Fruit fly (Drosophila melanogaster): Measurements from ENCODE around the gene TORIP.

The TORIP gene

dm6 chr3L:19790929-19791687 is 13.8 kb downstream of the TORIP start (continued):
- peak; percentile 40 for TF ChIP-seq CG12744 (GFP tag; optimal IDR thresholded peaks at IDR 0.05)
- TF ChIP-seq fd102C (GFP tag; optimal IDR thresholded peaks at IDR 0.05): no peak
- no peak for TF ChIP-seq gsb-n (tag; optimal IDR thresholded peaks at IDR 0.05)
- TF ChIP-seq Doc3 (GFP tag; IDR thresholded peaks at IDR 0.05; ENCODE audit: partially characterized antibody): no peak
- peak; percentile 95 for TF ChIP-seq row (GFP tag; IDR thresholded peaks at IDR 0.05)
- TF ChIP-seq CG1603 (tag; optimal IDR thresholded peaks at IDR 0.05): peak; percentile 15
- TF ChIP-seq CG10654 (GFP tag; optimal IDR thresholded peaks at IDR 0.05): peak; percentile 61
- TF ChIP-seq grau (tag; optimal IDR thresholded peaks at IDR 0.05): peak; percentile 80
- TF ChIP-seq Drgx (GFP tag; IDR thresholded peaks at IDR 0.05): peak; percentile 36; the same call in 1 of the 2 replicates
- TF ChIP-seq cas (GFP tag; IDR thresholded peaks at IDR 0.05): no peak
- TF ChIP-seq Gsc (GFP tag; IDR thresholded peaks at IDR 0.05): no peak
- peak; percentile 33; the same call in 1 of the 3 replicates for TF ChIP-seq Aef1 (GFP tag; IDR thresholded peaks at IDR 0.05)
- TF ChIP-seq repo (GFP tag; optimal IDR thresholded peaks at IDR 0.05): no peak
- peak; percentile 13 for TF ChIP-seq cato (GFP tag; optimal IDR thresholded peaks at IDR 0.05; ENCODE audit: borderline replicate concordance)
- TF ChIP-seq CG2712 (tag; optimal IDR thresholded peaks at IDR 0.05): peak; percentile 75
- TF ChIP-seq CG6254 (GFP tag; optimal IDR thresholded peaks at IDR 0.05): peak; percentile 33

dm6 chr3L:19790564-19790928 is 14.3 kb downstream of the TORIP start:
- TF ChIP-seq CG11247 (GFP tag; IDR thresholded peaks at IDR 0.05): no peak
- peak; percentile 68 for TF ChIP-seq sd (tag; optimal IDR thresholded peaks at IDR 0.05)
- TF ChIP-seq exex (tag; optimal IDR thresholded peaks at IDR 0.05): peak; percentile 31

- no peak for TF ChIP-seq CG2129 (GFP tag; IDR thresholded peaks at IDR 0.05; ENCODE audit: partially characterized antibody)
- peak; percentile 50 for TF ChIP-seq exex (tag; optimal IDR thresholded peaks at IDR 0.05)
- TF ChIP-seq rib (GFP tag; IDR thresholded peaks at IDR 0.05): peak; percentile 36; the same call in 1 of the 2 replicates
- no peak for TF ChIP-seq YL-1 (GFP tag; optimal IDR thresholded peaks at IDR 0.05)
- no peak for TF ChIP-seq CG17568 (GFP tag; optimal IDR thresholded peaks at IDR 0.05)
- TF ChIP-seq CG15479 (GFP tag; optimal IDR thresholded peaks at IDR 0.05): peak; percentile 30
- peak; percentile 68 for TF ChIP-seq CG13894 (tag; optimal IDR thresholded peaks at IDR 0.05)
- no peak for TF ChIP-seq fd3F (GFP tag; optimal IDR thresholded peaks at IDR 0.05)
- TF ChIP-seq CG12744 (GFP tag; optimal IDR thresholded peaks at IDR 0.05): no peak
- TF ChIP-seq grn (GFP tag; optimal IDR thresholded peaks at IDR 0.05): peak; percentile 84
- peak; percentile 52 for TF ChIP-seq cg (GFP tag; optimal IDR thresholded peaks at IDR 0.05)
- no peak for TF ChIP-seq Mad (GFP tag; optimal IDR thresholded peaks at IDR 0.05)
- TF ChIP-seq CG2889 (GFP tag; IDR thresholded peaks at IDR 0.05): no peak
- TF ChIP-seq Abd-B (GFP tag; optimal IDR thresholded peaks at IDR 0.05): no peak
- peak; percentile 18 for TF ChIP-seq CG12769 (tag; optimal IDR thresholded peaks at IDR 0.05)
- TF ChIP-seq sug (tag; optimal IDR thresholded peaks at IDR 0.05): peak; percentile 70
- peak; percentile 13 for TF ChIP-seq B-H2 (GFP tag; optimal IDR thresholded peaks at IDR 0.05)
- peak; percentile 71 for TF ChIP-seq Med (GFP tag)
- no peak for TF ChIP-seq lola (GFP tag; optimal IDR thresholded peaks at IDR 0.05)
- TF ChIP-seq D19B (GFP tag; optimal IDR thresholded peaks at IDR 0.05): no peak
- TF ChIP-seq Rfx (GFP tag; IDR thresholded peaks at IDR 0.05): peak; percentile 11; the same call in 1 of the 2 replicates
- TF ChIP-seq PHDP (tag; optimal IDR thresholded peaks at IDR 0.05): no peak
- peak; percentile 17 for TF ChIP-seq HmgZ (tag; optimal IDR thresholded peaks at IDR 0.05)
- TF ChIP-seq CG32532 (GFP tag; IDR thresholded peaks at IDR 0.05): 0 out of 2 replicates have a peak, but pooled peaks have one; percentile 7
- TF ChIP-seq CG10543 (GFP tag; optimal IDR thresholded peaks at IDR 0.05): peak; percentile 46
- TF ChIP-seq sd (tag; optimal IDR thresholded peaks at IDR 0.05): no peak
- no peak for TF ChIP-seq hkb (optimal IDR thresholded peaks at IDR 0.05)
- TF ChIP-seq hkb (GFP tag; IDR thresholded peaks at IDR 0.05): no peak
- TF ChIP-seq mirr (GFP tag; optimal IDR thresholded peaks at IDR 0.05): peak; percentile 40
- peak; percentile 21 for TF ChIP-seq CG34376 (GFP tag; optimal IDR thresholded peaks at IDR 0.05)
Measured at dm6 chr3L:19787632-19788031, 17.2 kb downstream of the TORIP start.
